Fruit fly (Drosophila melanogaster) whole organism, embryonic: Measurements from ENCODE around the gene CG2059.

Experiments
- B-H2 ChIP-seq: fragments of 200-800 bp; sonication (Bioruptor generic); optimal IDR thresholded peaks from 2 replicates; lab custom pipeline; 2018; ENCODE audit warnings: missing biosample characterization, mild to moderate bottlenecking, missing genetic modification characterization
- Bteb2 ChIP-seq: fragments of 200-800 bp; sonication (Bioruptor generic); optimal IDR thresholded peaks from 2 replicates; lab custom pipeline; 2016; ENCODE audit warnings: missing biosample characterization, missing genetic modification characterization
- CG10267 ChIP-seq: fragments of 200-800 bp; sonication (Bioruptor generic); optimal IDR thresholded peaks from 2 replicates; lab custom pipeline; 2018; ENCODE audit warnings: missing biosample characterization, mild to moderate bottlenecking, missing genetic modification characterization, moderate library complexity
- CG11093 ChIP-seq: fragments of 200-800 bp; sonication (Bioruptor generic); IDR thresholded peaks from 3 replicates; pipeline ENCODE4 v1.3.6; 2022; ENCODE audit warnings: missing biosample characterization, missing genetic modification characterization
- CG11723 ChIP-seq: fragments of 200-800 bp; sonication (Bioruptor generic); optimal IDR thresholded peaks from 2 replicates; lab custom pipeline; 2017; ENCODE audit warnings: missing biosample characterization, mild to moderate bottlenecking, missing genetic modification characterization
- CG15696 ChIP-seq: fragments of 200-800 bp; sonication (Bioruptor generic); optimal IDR thresholded peaks from 2 replicates; lab custom pipeline; 2019; ENCODE audit warnings: missing biosample characterization, mild to moderate bottlenecking, missing genetic modification characterization, moderate library complexity
- CG1603 ChIP-seq: fragments of 200-800 bp; sonication (Bioruptor generic); optimal IDR thresholded peaks from 2 replicates; lab custom pipeline; 2019; ENCODE audit warnings: missing biosample characterization, mild to moderate bottlenecking, missing genetic modification characterization, moderate library complexity
- CG17361 ChIP-seq: fragments of 200-800 bp; sonication (Bioruptor generic); IDR thresholded peaks from 3 replicates; pipeline ENCODE4 v1.3.6; 2022; ENCODE audit warnings: missing biosample characterization, missing genetic modification characterization
- CG17568 ChIP-seq: fragments of 200-800 bp; sonication (Bioruptor generic); optimal IDR thresholded peaks from 2 replicates; lab custom pipeline; 2018; ENCODE audit warnings: missing biosample characterization, mild to moderate bottlenecking, missing genetic modification characterization, moderate library complexity
- CG2202 ChIP-seq: fragments of 200-800 bp; sonication (Bioruptor generic); optimal IDR thresholded peaks from 2 replicates; lab custom pipeline; 2018; ENCODE audit warnings: missing biosample characterization, mild to moderate bottlenecking, missing genetic modification characterization
- CG2712 ChIP-seq: fragments of 200-800 bp; optimal IDR thresholded peaks from 3 replicates; lab custom pipeline; 2019; ENCODE audit warnings: missing biosample characterization, mild to moderate bottlenecking, missing genetic modification characterization, moderate library complexity
- CG32532 ChIP-seq: fragments of 200-800 bp; sonication (Bioruptor generic); IDR thresholded peaks from 2 replicates; pipeline ENCODE4 v1.3.6; 2022; ENCODE audit warnings: missing biosample characterization, missing genetic modification characterization
- CG3407 ChIP-seq: fragments of 200-800 bp; sonication (Bioruptor generic); optimal IDR thresholded peaks from 2 replicates; lab custom pipeline; 2018; ENCODE audit warnings: missing biosample characterization, mild to moderate bottlenecking, missing genetic modification characterization
- CG6175 ChIP-seq: fragments of 200-800 bp; sonication (Bioruptor generic); IDR thresholded peaks from 3 replicates; pipeline ENCODE4 v1.3.6; 2022; ENCODE audit warnings: missing biosample characterization, missing genetic modification characterization
- CG6765 ChIP-seq: fragments of 200-800 bp; sonication (Bioruptor generic); optimal IDR thresholded peaks from 3 replicates; lab custom pipeline; 2017; ENCODE audit warnings: missing biosample characterization, mild to moderate bottlenecking, missing genetic modification characterization
- CG6791 ChIP-seq: fragments of 200-800 bp; sonication (Bioruptor generic); IDR thresholded peaks from 3 replicates; pipeline ENCODE4 v1.3.6; 2022; ENCODE audit warnings: missing biosample characterization, missing genetic modification characterization; ENCODE audit not compliant: partially characterized antibody
- CG8089 ChIP-seq: fragments of 200-800 bp; sonication (Bioruptor generic); optimal IDR thresholded peaks from 3 replicates; lab custom pipeline; 2016; ENCODE audit warnings: missing biosample characterization, missing genetic modification characterization
- Dip2 ChIP-seq: fragments of 200-800 bp; sonication (Bioruptor generic); IDR thresholded peaks from 2 replicates; pipeline ENCODE4 v1.3.6; 2022; ENCODE audit warnings: missing biosample characterization, missing genetic modification characterization
- Fer3 ChIP-seq: fragments of 200-800 bp; sonication (Bioruptor generic); optimal IDR thresholded peaks from 2 replicates; lab custom pipeline; 2018; ENCODE audit warnings: missing biosample characterization, mild to moderate bottlenecking, missing genetic modification characterization, moderate library complexity
- HLH4C ChIP-seq: fragments of 200-800 bp; sonication (Bioruptor generic); IDR thresholded peaks from 3 replicates; pipeline ENCODE4 v1.3.6; 2022; ENCODE audit warnings: missing biosample characterization, missing genetic modification characterization; ENCODE audit not compliant: partially characterized antibody
- HLHmδ ChIP-seq: fragments of 200-800 bp; sonication (Bioruptor generic); optimal IDR thresholded peaks from 2 replicates; lab custom pipeline; 2018; ENCODE audit warnings: missing biosample characterization, mild to moderate bottlenecking, missing genetic modification characterization, moderate library complexity
- Hr78 ChIP-seq, 2 experiments: fragments of 200-800 bp in 1 of 2; fragments of >200 bp in 1 of 2; sonication (Bioruptor generic) in 1 of 2; optimal IDR thresholded peaks; 2 replicates each; lab custom pipeline; 2017 to 2019; ENCODE audit warnings: missing biosample characterization in 2 of 2, missing genetic modification characterization in 2 of 2, mild to moderate bottlenecking in 1 of 2, moderate library complexity in 1 of 2
- Lpt ChIP-seq: fragments of >200 bp; optimal IDR thresholded peaks from 2 replicates; lab custom pipeline; 2018; ENCODE audit warnings: missing biosample characterization, missing genetic modification characterization
- MTF-1 ChIP-seq: fragments of 200-800 bp; sonication (Bioruptor generic); optimal IDR thresholded peaks from 2 replicates; lab custom pipeline; 2018; ENCODE audit warnings: missing biosample characterization, mild to moderate bottlenecking, missing genetic modification characterization, borderline replicate concordance
- Max ChIP-seq: fragments of 200-800 bp; sonication (Bioruptor generic); optimal IDR thresholded peaks from 2 replicates; lab custom pipeline; 2016; ENCODE audit warnings: missing biosample characterization, mild to moderate bottlenecking, missing genetic modification characterization
- Oli ChIP-seq: fragments of 200-800 bp; sonication (Bioruptor generic); optimal IDR thresholded peaks from 2 replicates; lab custom pipeline; 2018; ENCODE audit warnings: missing biosample characterization, mild to moderate bottlenecking, missing genetic modification characterization, moderate library complexity
- Opbp ChIP-seq: fragments of 200-800 bp; sonication (Bioruptor generic); IDR thresholded peaks from 3 replicates; pipeline ENCODE4 v1.3.6; 2022; ENCODE audit warnings: missing biosample characterization, missing genetic modification characterization; ENCODE audit not compliant: partially characterized antibody
- Rx ChIP-seq: fragments of 200-800 bp; sonication (Bioruptor generic); IDR thresholded peaks from 2 replicates; pipeline ENCODE4 v1.3.6; 2022; ENCODE audit warnings: missing biosample characterization, missing genetic modification characterization
- Sox100B ChIP-seq: fragments of 200-800 bp; sonication (Bioruptor generic); optimal IDR thresholded peaks from 3 replicates; lab custom pipeline; 2018; ENCODE audit warnings: missing biosample characterization, mild to moderate bottlenecking, missing genetic modification characterization
- ap ChIP-seq: fragments of 200-800 bp; sonication (Bioruptor generic); IDR thresholded peaks from 2 replicates; pipeline ENCODE4 v1.3.6; 2022; ENCODE audit warnings: missing biosample characterization, missing genetic modification characterization
- cad ChIP-seq: fragments of >200 bp; optimal IDR thresholded peaks from 2 replicates; lab custom pipeline; 2017; ENCODE audit warnings: missing biosample characterization, missing genetic modification characterization
- chif ChIP-seq, 2 experiments: fragments of 200-800 bp; sonication (Bioruptor generic); optimal IDR thresholded peaks; 3 replicates each; lab custom pipeline; 2016; ENCODE audit warnings: missing biosample characterization in 2 of 2, missing genetic modification characterization in 2 of 2
- en ChIP-seq: fragments of 200-800 bp; sonication (Bioruptor generic); optimal IDR thresholded peaks from 2 replicates; lab custom pipeline; 2016; ENCODE audit warnings: missing biosample characterization, missing genetic modification characterization
- esg ChIP-seq: fragments of 200-800 bp; sonication (Bioruptor generic); conservative IDR thresholded peaks from 2 replicates; pipeline ENCODE4 v1.3.6; 2022; ENCODE audit warnings: missing biosample characterization, missing genetic modification characterization
- fd96Cb ChIP-seq: fragments of 200-800 bp; sonication (Bioruptor generic); optimal IDR thresholded peaks from 2 replicates; lab custom pipeline; 2018; ENCODE audit warnings: missing biosample characterization, mild to moderate bottlenecking, missing genetic modification characterization, moderate library complexity
- gem ChIP-seq: fragments of 200-800 bp; sonication (Bioruptor generic); optimal IDR thresholded peaks from 2 replicates; lab custom pipeline; 2019; ENCODE audit warnings: missing biosample characterization, mild to moderate bottlenecking, missing genetic modification characterization, moderate library complexity
- gfzf ChIP-seq: fragments of 200-800 bp; sonication (Bioruptor generic); optimal IDR thresholded peaks from 2 replicates; lab custom pipeline; 2016; ENCODE audit warnings: missing biosample characterization, mild to moderate bottlenecking, missing genetic modification characterization, moderate library complexity
- hb ChIP-seq: fragments of 200-800 bp; sonication (Bioruptor generic); IDR thresholded peaks from 3 replicates; pipeline ENCODE4 v1.3.6; 2022; ENCODE audit warnings: missing biosample characterization, missing genetic modification characterization; ENCODE audit not compliant: partially characterized antibody
- kah ChIP-seq: fragments of 200-800 bp; sonication (Bioruptor generic); optimal IDR thresholded peaks from 2 replicates; lab custom pipeline; 2018; ENCODE audit warnings: missing biosample characterization, mild to moderate bottlenecking, missing genetic modification characterization
- knrl ChIP-seq: fragments of 200-800 bp; sonication (Bioruptor generic); IDR thresholded peaks from 3 replicates; pipeline ENCODE4 v1.3.6; 2022; ENCODE audit warnings: missing biosample characterization, missing genetic modification characterization; ENCODE audit not compliant: partially characterized antibody
- lola ChIP-seq, 3 experiments: fragments of >200 bp in 2 of 3; fragments of 200-800 bp in 1 of 3; sonication (Bioruptor generic) in 1 of 3; optimal IDR thresholded peaks; 2 replicates each; lab custom pipeline; 2017 to 2019; ENCODE audit warnings: missing biosample characterization in 3 of 3, missing genetic modification characterization in 3 of 3, mild to moderate bottlenecking in 1 of 3, moderate library complexity in 1 of 3
- p53 ChIP-seq: fragments of 200-800 bp; sonication (Bioruptor generic); optimal IDR thresholded peaks from 2 replicates; lab custom pipeline; 2016; ENCODE audit warnings: missing biosample characterization, missing genetic modification characterization
- phol ChIP-seq: fragments of 200-800 bp; sonication (Bioruptor generic); optimal IDR thresholded peaks from 3 replicates; lab custom pipeline; 2018; ENCODE audit warnings: missing biosample characterization, mild to moderate bottlenecking, missing genetic modification characterization, moderate library complexity
- pros ChIP-seq: fragments of 200-800 bp; sonication (Bioruptor generic); optimal IDR thresholded peaks from 3 replicates; lab custom pipeline; 2019; ENCODE audit warnings: missing biosample characterization, mild to moderate bottlenecking, missing genetic modification characterization, moderate library complexity
- pum ChIP-seq: fragments of 200-800 bp; sonication (Bioruptor generic); optimal IDR thresholded peaks from 2 replicates; lab custom pipeline; 2016; ENCODE audit warnings: missing biosample characterization, missing genetic modification characterization
- shn ChIP-seq: fragments of 200-800 bp; sonication (Bioruptor generic); optimal IDR thresholded peaks from 3 replicates; lab custom pipeline; 2016; ENCODE audit warnings: missing biosample characterization, missing genetic modification characterization
- tgo ChIP-seq: fragments of 200-800 bp; sonication (Bioruptor generic); IDR thresholded peaks from 3 replicates; pipeline ENCODE4 v1.3.6; 2022; ENCODE audit warnings: missing biosample characterization, missing genetic modification characterization
- trem ChIP-seq: fragments of 200-800 bp; optimal IDR thresholded peaks from 3 replicates; lab custom pipeline; 2019; ENCODE audit warnings: missing biosample characterization, mild to moderate bottlenecking, missing genetic modification characterization, moderate library complexity
- unpg ChIP-seq: fragments of 200-800 bp; sonication (Bioruptor generic); optimal IDR thresholded peaks from 3 replicates; lab custom pipeline; 2018; ENCODE audit warnings: missing biosample characterization, mild to moderate bottlenecking, missing genetic modification characterization, moderate library complexity
- z ChIP-seq: fragments of 200-800 bp; sonication (Bioruptor generic); IDR thresholded peaks from 3 replicates; pipeline ENCODE4 v1.3.6; 2022; ENCODE audit warnings: missing biosample characterization, missing genetic modification characterization

The CG2059 gene

DNA sequence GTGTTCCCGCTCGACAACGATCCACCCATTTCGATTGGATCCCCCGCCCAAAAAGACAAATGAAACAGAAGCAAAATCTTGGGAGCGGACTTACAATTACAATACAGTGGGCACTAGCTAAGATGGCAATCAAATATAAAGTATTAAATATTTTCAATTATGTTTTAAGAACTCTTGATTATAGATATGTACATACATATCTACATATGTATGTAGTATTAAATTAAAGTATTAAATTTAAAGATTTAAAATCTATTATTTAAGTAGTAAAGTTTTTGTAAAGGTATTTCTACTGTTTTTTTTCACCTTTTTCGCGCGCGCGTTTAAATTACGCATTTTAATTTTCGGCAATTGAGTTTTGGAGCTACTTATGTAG, 48.6 kb downstream of the CG2059 start (continued):
- TF ChIP-seq Oli (tag; lab: Kevin White, UChicago): peak; percentile 78
- peak; percentile 77 for TF ChIP-seq Sox100B
- no peak for TF ChIP-seq CG6175 (GFP tag; lab: Robert Waterston, UW)
- TF ChIP-seq Lpt: no peak
- peak; percentile 19 for TF ChIP-seq kah (GFP tag; lab: Kevin White, UChicago)
- no peak for TF ChIP-seq knrl (GFP tag; lab: Robert Waterston, UW)
- TF ChIP-seq gem (tag; lab: Kevin White, UChicago): peak; percentile 91
- no peak for TF ChIP-seq gfzf
- TF ChIP-seq trem: peak; percentile 60
- peak; percentile 86 for TF ChIP-seq CG17361 (GFP tag; lab: Robert Waterston, UW)
- TF ChIP-seq CG1603 (tag; lab: Kevin White, UChicago): peak; percentile 24
- no peak for TF ChIP-seq Rx
- no peak for TF ChIP-seq HLHmδ (GFP tag; lab: Kevin White, UChicago)
- peak; percentile 11 for TF ChIP-seq CG6765 (GFP tag; lab: Kevin White, UChicago)
- TF ChIP-seq HLH4C (GFP tag; lab: Robert Waterston, UW): no peak
- TF ChIP-seq lola (GFP tag; optimal IDR thresholded peaks at IDR 0.05; lab: Kevin White, UChicago): peak in 1 of 3 experiments; percentile 88
- no peak for TF ChIP-seq pros (GFP tag; lab: Kevin White, UChicago)
- no peak for TF ChIP-seq chif (GFP tag; optimal IDR thresholded peaks at IDR 0.05; lab: Kevin White, UChicago)
- peak; percentile 93 for TF ChIP-seq CG2712 (tag; lab: Kevin White, UChicago)
- TF ChIP-seq tgo (GFP tag; lab: Robert Waterston, UW): peak; percentile 83
- TF ChIP-seq Bteb2 (GFP tag; lab: Kevin White, UChicago): no peak
- no peak for TF ChIP-seq CG8089 (GFP tag; lab: Kevin White, UChicago)
- TF ChIP-seq CG10267 (tag; lab: Kevin White, UChicago): peak; percentile 82
- no peak for TF ChIP-seq z (GFP tag; lab: Robert Waterston, UW)
- TF ChIP-seq B-H2: peak; percentile 33
- no peak for TF ChIP-seq shn (GFP tag; lab: Kevin White, UChicago)
- peak in 1 of 2 experiments; percentile 49 for TF ChIP-seq Hr78 (GFP tag; optimal IDR thresholded peaks at IDR 0.05; lab: Kevin White, UChicago)
- no peak for TF ChIP-seq p53 (GFP tag; lab: Kevin White, UChicago)
- TF ChIP-seq Fer3 (tag; lab: Kevin White, UChicago): peak; percentile 77
- TF ChIP-seq MTF-1 (GFP tag; lab: Kevin White, UChicago): peak; percentile 6
- TF ChIP-seq CG17568 (GFP tag; lab: Kevin White, UChicago): peak; percentile 67
- peak; percentile 87 for TF ChIP-seq CG32532 (GFP tag; lab: Robert Waterston, UW)
- no peak for TF ChIP-seq Max (GFP tag; lab: Kevin White, UChicago)
- TF ChIP-seq CG11093 (GFP tag; lab: Robert Waterston, UW): peak; percentile 64; the same call in 1 of the 3 replicates
- no peak for TF ChIP-seq Opbp (GFP tag; lab: Robert Waterston, UW)
- TF ChIP-seq cad: no peak
- TF ChIP-seq ap (GFP tag; lab: Robert Waterston, UW): peak; percentile 46
- TF ChIP-seq CG3407: peak; percentile 35
- TF ChIP-seq CG2202 (tag; lab: Kevin White, UChicago): peak; percentile 66
- no peak for TF ChIP-seq Dip2 (GFP tag; lab: Robert Waterston, UW)
- no peak for TF ChIP-seq CG6791 (GFP tag; lab: Robert Waterston, UW)
- TF ChIP-seq phol (tag; lab: Kevin White, UChicago): peak; percentile 88
- peak; percentile 83 for TF ChIP-seq unpg (GFP tag; lab: Kevin White, UChicago)
- TF ChIP-seq esg (GFP tag; lab: Robert Waterston, UW): peak; percentile 74
- peak; percentile 51 for TF ChIP-seq CG11723 (GFP tag; lab: Kevin White, UChicago)
- TF ChIP-seq hb (GFP tag; lab: Robert Waterston, UW): no peak
- peak; percentile 66 for TF ChIP-seq fd96Cb (tag; lab: Kevin White, UChicago)
- peak; percentile 76 for TF ChIP-seq CG15696 (tag; lab: Kevin White, UChicago)
- TF ChIP-seq pum (GFP tag; lab: Kevin White, UChicago): no peak
- no peak for TF ChIP-seq en
